Worm (Caenorhabditis elegans) whole organism, young adult: Measurements from ENCODE around the gene best-9.

ENCODE experiments used
- B0035.1 ChIP-seq: sonication (generic microtip); optimal IDR thresholded peaks from 2 replicates; lab custom pipeline; 2016; ENCODE audit warnings: missing genetic modification characterization, mild to moderate bottlenecking, missing compliant biosample characterization, missing genotype, missing genetic modification reagents
- B0261.1 ChIP-seq: sonication (generic microtip); optimal IDR thresholded peaks from 2 replicates; lab custom pipeline; 2016; ENCODE audit warnings: mild to moderate bottlenecking, missing genetic modification characterization, moderate library complexity, missing compliant biosample characterization
- B0336.3 ChIP-seq: fragments of 200-800 bp; sonication (Bioruptor generic); IDR thresholded peaks from 2 replicates; pipeline ENCODE4 v1.3.6; 2022; ENCODE audit warnings: missing genetic modification characterization, missing compliant biosample characterization
- F33H1.4 ChIP-seq: fragments of 200-800 bp; sonication (Bioruptor generic); IDR thresholded peaks from 2 replicates; pipeline ENCODE4 v1.3.6; 2022; ENCODE audit warnings: missing genetic modification reagents, missing genetic modification characterization, missing compliant biosample characterization
- F49E8.2 ChIP-seq: sonication (generic microtip); optimal IDR thresholded peaks from 3 replicates; lab custom pipeline; 2017; ENCODE audit warnings: missing genetic modification characterization, mild to moderate bottlenecking, missing compliant biosample characterization, antibody characterized with exemption, moderate library complexity; ENCODE audit not compliant: insufficient read depth
- F52B5.7 ChIP-seq: sonication (generic microtip); optimal IDR thresholded peaks from 2 replicates; lab custom pipeline; 2016; ENCODE audit warnings: mild to moderate bottlenecking, missing genetic modification characterization, missing compliant biosample characterization
- K11D2.4 ChIP-seq: fragments of 200-800 bp; sonication (Bioruptor generic); IDR thresholded peaks from 2 replicates; pipeline ENCODE4 v1.3.6; 2022; ENCODE audit warnings: missing genetic modification reagents, missing genetic modification characterization, missing compliant biosample characterization
- K12H6.12 ChIP-seq: fragments of 200-800 bp; sonication (Bioruptor generic); optimal IDR thresholded peaks from 2 replicates; lab custom pipeline; 2018; ENCODE audit warnings: mild to moderate bottlenecking, missing genetic modification characterization, missing compliant biosample characterization
- Y53F4B.3 ChIP-seq: fragments of 200-800 bp; sonication (Bioruptor generic); IDR thresholded peaks from 2 replicates; pipeline ENCODE4 v1.3.6; 2022; ENCODE audit warnings: missing genetic modification reagents, missing genetic modification characterization, missing compliant biosample characterization
- Y67H2A.10 ChIP-seq: fragments of 200-800 bp; sonication (Bioruptor generic); conservative IDR thresholded peaks from 2 replicates; pipeline ENCODE4 v1.3.6; 2022; ENCODE audit warnings: missing genetic modification reagents, missing genetic modification characterization, missing compliant biosample characterization
- aptf-3 ChIP-seq: fragments of 200-800 bp; sonication (Bioruptor generic); IDR thresholded peaks from 2 replicates; pipeline ENCODE4 v1.3.6; 2022; ENCODE audit warnings: missing genetic modification characterization, missing compliant biosample characterization
- athp-1 ChIP-seq: sonication (generic microtip); optimal IDR thresholded peaks from 2 replicates; lab custom pipeline; 2017; ENCODE audit warnings: mild to moderate bottlenecking, missing genetic modification characterization, missing compliant biosample characterization
- attf-5 ChIP-seq: fragments of 200-800 bp; sonication (Bioruptor generic); optimal IDR thresholded peaks from 2 replicates; lab custom pipeline; 2018; ENCODE audit warnings: mild to moderate bottlenecking, missing genetic modification characterization, missing compliant biosample characterization
- bed-1 ChIP-seq: fragments of 200-800 bp; sonication (Bioruptor generic); IDR thresholded peaks from 2 replicates; pipeline ENCODE4 v1.3.6; 2022; ENCODE audit warnings: missing genetic modification reagents, missing genetic modification characterization, missing compliant biosample characterization
- cebp-1 ChIP-seq, 2 experiments: fragments of 200-800 bp in 1 of 2; sonication (Bioruptor generic) in 1 of 2; sonication (generic microtip) in 1 of 2; IDR thresholded peaks in 1 of 2; optimal IDR thresholded peaks in 1 of 2; 2 replicates each; pipeline versions ENCODE4 v1.3.6 to Lab custom; 2017 to 2022; ENCODE audit warnings: missing compliant biosample characterization in 2 of 2, missing genetic modification characterization in 2 of 2, mild to moderate bottlenecking in 1 of 2, missing genetic modification reagents in 1 of 2, moderate library complexity in 1 of 2
- cebp-2 ChIP-seq: fragments of 200-800 bp; sonication (Bioruptor generic); IDR thresholded peaks from 2 replicates; pipeline ENCODE4 v1.3.6; 2022; ENCODE audit warnings: missing genetic modification characterization, missing compliant biosample characterization
- ceh-100 ChIP-seq: fragments of 200-800 bp; sonication (Bioruptor generic); IDR thresholded peaks from 2 replicates; pipeline ENCODE4 v1.3.6; 2022; ENCODE audit warnings: missing genetic modification reagents, missing genetic modification characterization, missing compliant biosample characterization
- ceh-27 ChIP-seq: fragments of 200-800 bp; sonication (Bioruptor generic); optimal IDR thresholded peaks from 2 replicates; lab custom pipeline; 2018; ENCODE audit warnings: mild to moderate bottlenecking, missing genetic modification characterization, moderate library complexity, missing compliant biosample characterization
- ceh-40 ChIP-seq: fragments of 200-800 bp; sonication (Bioruptor generic); IDR thresholded peaks from 2 replicates; pipeline ENCODE4 v1.3.6; 2022; ENCODE audit warnings: missing genetic modification characterization, missing compliant biosample characterization
- ceh-58 ChIP-seq: fragments of 200-800 bp; sonication (Bioruptor generic); IDR thresholded peaks from 2 replicates; pipeline ENCODE4 v1.3.6; 2022; ENCODE audit warnings: missing genetic modification characterization, missing compliant biosample characterization
- ceh-79 ChIP-seq: sonication (generic microtip); optimal IDR thresholded peaks from 2 replicates; lab custom pipeline; 2017; ENCODE audit warnings: mild to moderate bottlenecking, missing genetic modification characterization, missing compliant biosample characterization
- efl-1 ChIP-seq: fragments of 150-350 bp; optimal IDR thresholded peaks from 2 replicates; lab custom pipeline; 2014; ENCODE audit warnings: missing biosample characterization, missing genetic modification reagents, missing genetic modification characterization
- egl-44 ChIP-seq: fragments of 200-800 bp; sonication (Bioruptor generic); IDR thresholded peaks from 2 replicates; pipeline ENCODE4 v1.3.6; 2022; ENCODE audit warnings: missing genetic modification reagents, missing genetic modification characterization, missing compliant biosample characterization
- ekl-4 ChIP-seq: fragments of 200-800 bp; sonication (Bioruptor generic); IDR thresholded peaks from 2 replicates; pipeline ENCODE4 v1.3.6; 2022; ENCODE audit warnings: missing genetic modification reagents, missing genetic modification characterization, missing compliant biosample characterization
- him-1 ChIP-seq: sonication (generic microtip); optimal IDR thresholded peaks from 2 replicates; lab custom pipeline; 2016; ENCODE audit warnings: missing genotype, missing genetic modification reagents, missing genetic modification characterization, missing compliant biosample characterization
- hlh-12 ChIP-seq: sonication (generic microtip); optimal IDR thresholded peaks from 2 replicates; lab custom pipeline; 2016; ENCODE audit warnings: missing genetic modification characterization, missing compliant biosample characterization
- hmg-1.2 ChIP-seq: fragments of 200-800 bp; sonication (Bioruptor generic); IDR thresholded peaks from 2 replicates; pipeline ENCODE4 v1.3.6; 2022; ENCODE audit warnings: missing genetic modification reagents, missing genetic modification characterization, missing compliant biosample characterization
- hmg-20 ChIP-seq: fragments of 200-800 bp; sonication (Bioruptor generic); IDR thresholded peaks from 2 replicates; pipeline ENCODE4 v1.3.6; 2022; ENCODE audit warnings: missing genetic modification reagents, missing genetic modification characterization, missing compliant biosample characterization
- hsf-1 ChIP-seq: fragments of 200-800 bp; sonication (Bioruptor generic); IDR thresholded peaks from 2 replicates; pipeline ENCODE4 v1.3.6; 2022; ENCODE audit warnings: missing genetic modification reagents, missing genetic modification characterization, missing compliant biosample characterization
- lin-54 ChIP-seq: fragments of 200-800 bp; sonication (Bioruptor generic); optimal IDR thresholded peaks from 2 replicates; lab custom pipeline; 2018; ENCODE audit warnings: mild to moderate bottlenecking, missing genetic modification characterization, missing compliant biosample characterization
- madf-3 ChIP-seq: fragments of 200-800 bp; sonication (Bioruptor generic); IDR thresholded peaks from 2 replicates; pipeline ENCODE4 v1.3.6; 2022; ENCODE audit warnings: missing genetic modification reagents, missing genetic modification characterization, missing compliant biosample characterization
- madf-8 ChIP-seq: fragments of 200-800 bp; sonication (Bioruptor generic); conservative IDR thresholded peaks from 2 replicates; pipeline ENCODE4 v1.3.6; 2022; ENCODE audit warnings: missing genetic modification reagents, missing genetic modification characterization, missing compliant biosample characterization
- nfya-1 ChIP-seq: sonication (generic microtip); optimal IDR thresholded peaks from 2 replicates; lab custom pipeline; 2017; ENCODE audit warnings: antibody characterized with exemption, missing compliant biosample characterization, missing genetic modification characterization, borderline replicate concordance; ENCODE audit not compliant: insufficient read depth
- nfya-2 ChIP-seq: fragments of 200-800 bp; sonication (Bioruptor generic); IDR thresholded peaks from 2 replicates; pipeline ENCODE4 v1.3.6; 2022; ENCODE audit warnings: missing genetic modification reagents, missing genetic modification characterization, missing compliant biosample characterization
- nfyb-1 ChIP-seq: fragments of 200-800 bp; sonication (Bioruptor generic); IDR thresholded peaks from 2 replicates; pipeline ENCODE4 v1.3.6; 2022; ENCODE audit warnings: missing genetic modification reagents, missing genetic modification characterization, missing compliant biosample characterization
- pbrm-1 ChIP-seq: fragments of 200-800 bp; sonication (Bioruptor generic); IDR thresholded peaks from 2 replicates; pipeline ENCODE4 v1.3.6; 2022; ENCODE audit warnings: missing genetic modification reagents, missing genetic modification characterization, missing compliant biosample characterization
- rcor-1 ChIP-seq: fragments of 200-800 bp; sonication (Bioruptor generic); IDR thresholded peaks from 2 replicates; pipeline ENCODE4 v1.3.6; 2022; ENCODE audit warnings: missing genetic modification reagents, missing genetic modification characterization, missing compliant biosample characterization
- rec-8 ChIP-seq, 2 experiments: sonication (generic microtip); optimal IDR thresholded peaks; 2 replicates each; lab custom pipeline; 2016; ENCODE audit warnings: mild to moderate bottlenecking in 2 of 2, missing genetic modification characterization in 2 of 2, missing genetic modification reagents in 2 of 2, missing genotype in 2 of 2, missing biosample characterization in 1 of 2, missing compliant biosample characterization in 1 of 2, moderate library complexity in 1 of 2
- repo-1 ChIP-seq: sonication (generic microtip); optimal IDR thresholded peaks from 2 replicates; lab custom pipeline; 2017; ENCODE audit warnings: mild to moderate bottlenecking, missing genetic modification characterization, missing compliant biosample characterization
- snpc-1.1 ChIP-seq: sonication (generic microtip); optimal IDR thresholded peaks from 2 replicates; lab custom pipeline; 2017; ENCODE audit warnings: missing genetic modification characterization, mild to moderate bottlenecking, missing compliant biosample characterization, antibody characterized with exemption, moderate library complexity, missing genotype, missing genetic modification reagents; ENCODE audit not compliant: insufficient read depth
- snpc-3.4 ChIP-seq: sonication (generic microtip); optimal IDR thresholded peaks from 2 replicates; lab custom pipeline; 2017; ENCODE audit warnings: missing genetic modification characterization, mild to moderate bottlenecking, missing compliant biosample characterization, antibody characterized with exemption, moderate library complexity, missing genotype, missing genetic modification reagents
- tbp1 ChIP-seq: fragments of 200-800 bp; sonication (Bioruptor generic); optimal IDR thresholded peaks from 2 replicates; lab custom pipeline; 2018; ENCODE audit warnings: mild to moderate bottlenecking, missing genetic modification characterization, missing compliant biosample characterization
- tbx-9 ChIP-seq: sonication (generic microtip); optimal IDR thresholded peaks from 2 replicates; lab custom pipeline; 2016; ENCODE audit warnings: borderline replicate concordance, missing genetic modification characterization, inconsistent platforms, missing compliant biosample characterization
- xnd-1 ChIP-seq: sonication (generic microtip); optimal IDR thresholded peaks from 2 replicates; lab custom pipeline; 2016; ENCODE audit warnings: missing genotype, missing genetic modification reagents, missing genetic modification characterization, missing compliant biosample characterization
- zim-3 ChIP-seq: sonication (generic microtip); optimal IDR thresholded peaks from 2 replicates; lab custom pipeline; 2017; ENCODE audit warnings: mild to moderate bottlenecking, missing genetic modification characterization, moderate library complexity, missing compliant biosample characterization
- ztf-22 ChIP-seq: fragments of 200-800 bp; sonication (Bioruptor generic); optimal IDR thresholded peaks from 2 replicates; lab custom pipeline; 2018; ENCODE audit warnings: mild to moderate bottlenecking, missing genetic modification characterization, moderate library complexity, missing compliant biosample characterization

The best-9 gene

DNA sequence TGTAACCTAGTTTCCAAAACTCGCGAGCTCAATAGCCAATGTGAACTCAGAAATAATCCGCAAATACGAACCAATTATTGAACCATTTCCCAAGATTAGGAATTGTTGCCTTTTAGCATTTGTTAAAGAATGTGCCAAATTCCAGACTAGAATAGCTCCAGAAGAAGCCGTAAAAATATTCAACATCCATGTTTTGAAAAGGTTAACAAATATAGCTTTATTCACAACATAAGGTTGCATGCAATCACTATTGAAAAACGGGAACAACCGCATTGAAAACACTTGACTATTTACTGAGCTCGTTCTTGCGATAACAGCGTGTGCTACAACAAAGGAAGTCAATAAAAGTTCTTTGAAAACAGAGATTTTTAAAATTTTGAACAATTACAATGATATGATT lies 34.0 kb upstream of the best-9 start:
- TF ChIP-seq K12H6.12 (tag; lab: Kevin White, UChicago) (no peak), Y53F4B.3 (GFP tag; lab: Robert Waterston, UW) (no peak), ceh-27 (GFP tag; lab: Kevin White, UChicago) (no peak), B0261.1 (tag; lab: Kevin White, UChicago) (no peak), nfyb-1 (GFP tag; lab: Robert Waterston, UW) (peak; percentile 59; the same call in 1 of the 2 replicates), ceh-79 (tag; lab: Kevin White, UChicago) (peak; percentile 21), ceh-58 (GFP tag; lab: Robert Waterston, UW) (peak; percentile 85; the same call in 1 of the 2 replicates), aptf-3 (GFP tag; lab: Robert Waterston, UW) (no peak), repo-1 (tag; lab: Kevin White, UChicago) (peak; percentile 62), cebp-1 (GFP tag; IDR thresholded peaks at IDR 0.05; lab: Robert Waterston, UW) (no peak), cebp-1 (tag; optimal IDR thresholded peaks at IDR 0.05; lab: Kevin White, UChicago) (peak; percentile 35), B0336.3 (GFP tag; lab: Robert Waterston, UW) (peak; percentile 63; the same call in 1 of the 2 replicates), rec-8 (tag; optimal IDR thresholded peaks at IDR 0.05; lab: Kevin White, UChicago) (peak in 1 of 2 experiments; percentile 44), F33H1.4 (GFP tag; lab: Robert Waterston, UW) (peak; percentile 33), ztf-22 (GFP tag; lab: Kevin White, UChicago) (no peak), pbrm-1 (GFP tag; lab: Robert Waterston, UW) (0 out of 2 replicates have a peak, but pooled peaks have one; percentile 52), bed-1 (GFP tag; lab: Robert Waterston, UW) (no peak), athp-1 (tag; lab: Kevin White, UChicago) (peak; percentile 76), tbp1 (GFP tag; lab: Kevin White, UChicago) (peak; percentile 46), B0035.1 (tag; lab: Kevin White, UChicago) (no peak), madf-3 (peak; percentile 66; the same call in 1 of the 2 replicates), tbx-9 (tag; lab: Kevin White, UChicago) (no peak), ceh-40 (GFP tag; lab: Robert Waterston, UW) (0 out of 2 replicates have a peak, but pooled peaks have one; percentile 66), F49E8.2 (tag; lab: Kevin White, UChicago) (peak; percentile 78), lin-54 (GFP tag; lab: Kevin White, UChicago) (peak; percentile 66), hmg-20 (GFP tag; lab: Robert Waterston, UW) (0 out of 2 replicates have a peak, but pooled peaks have one; percentile 41), ceh-100 (GFP tag; lab: Robert Waterston, UW) (peak; percentile 59), nfya-2 (GFP tag; lab: Robert Waterston, UW) (0 out of 2 replicates have a peak, but pooled peaks have one; percentile 53), efl-1 (GFP tag; lab: Kevin White, UChicago) (no peak), snpc-1.1 (tag; lab: Kevin White, UChicago) (peak; percentile 3), Y67H2A.10 (GFP tag; lab: Robert Waterston, UW) (no peak), him-1 (tag; lab: Kevin White, UChicago) (peak; percentile 12), hsf-1 (GFP tag; lab: Robert Waterston, UW) (peak; percentile 68), attf-5 (no peak), xnd-1 (peak; percentile 34), egl-44 (GFP tag; lab: Robert Waterston, UW) (0 out of 2 replicates have a peak, but pooled peaks have one; percentile 23), snpc-3.4 (peak; percentile 19), F52B5.7 (peak; percentile 41), ekl-4 (GFP tag; lab: Robert Waterston, UW) (peak; percentile 88), K11D2.4 (no peak), rcor-1 (GFP tag; lab: Robert Waterston, UW) (peak; percentile 57; the same call in 1 of the 2 replicates), nfya-1 (tag; lab: Kevin White, UChicago) (no peak), madf-8 (GFP tag; lab: Robert Waterston, UW) (no peak), hlh-12 (tag; lab: Kevin White, UChicago) (no peak), cebp-2 (GFP tag; lab: Robert Waterston, UW) (0 out of 2 replicates have a peak, but pooled peaks have one; percentile 72), zim-3 (peak; percentile 19), hmg-1.2 (GFP tag; lab: Robert Waterston, UW) (peak; percentile 34; the same call in 1 of the 2 replicates)
